Fruit fly (Drosophila melanogaster): ENCODE measurements around the gene Abcd3.

The Abcd3 gene

DNA sequence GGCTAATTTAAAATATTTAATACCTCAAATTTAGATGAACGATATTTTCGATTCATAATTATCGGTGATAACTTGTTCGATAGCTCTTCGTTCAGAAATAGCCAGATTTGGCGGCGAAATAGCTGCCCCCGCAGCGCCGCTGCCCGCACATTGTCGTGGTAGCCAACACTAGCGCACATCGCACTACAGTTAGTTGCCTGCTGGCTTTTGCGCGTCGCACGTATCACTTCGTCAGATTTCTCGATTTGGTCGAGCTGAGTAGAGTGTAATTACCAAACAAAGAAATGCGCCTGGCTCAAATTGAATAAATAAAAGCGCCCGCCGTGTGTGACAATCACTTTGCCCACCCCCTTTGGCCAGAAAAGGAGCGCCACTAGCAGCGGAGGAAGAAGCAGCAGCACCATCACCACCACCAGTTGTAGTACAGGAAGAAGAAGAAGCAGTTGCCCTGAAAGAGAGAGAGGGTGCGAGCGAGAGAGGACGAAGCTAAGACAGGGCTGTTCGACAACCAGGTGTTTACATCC lies at the start of gene Abcd3 (continued):
- peak; percentile 76 for TF ChIP-seq pzg (GFP tag; optimal IDR thresholded peaks at IDR 0.05)
- TF ChIP-seq CG13624 (GFP tag; optimal IDR thresholded peaks at IDR 0.05), result peak; percentile 76
- TF ChIP-seq usp (GFP tag; optimal IDR thresholded peaks at IDR 0.05), result no peak
- no peak for TF ChIP-seq CG7271 (tag; optimal IDR thresholded peaks at IDR 0.05)
- no peak for TF ChIP-seq Usf (GFP tag; optimal IDR thresholded peaks at IDR 0.05)
- TF ChIP-seq CG3995 (GFP tag; optimal IDR thresholded peaks at IDR 0.05), result no peak
- no peak for TF ChIP-seq CG12236 (GFP tag; optimal IDR thresholded peaks at IDR 0.05)
- TF ChIP-seq CG13296 (GFP tag; optimal IDR thresholded peaks at IDR 0.05), result peak; percentile 21
- no peak for TF ChIP-seq phol (tag; optimal IDR thresholded peaks at IDR 0.05)
- TF ChIP-seq btn (GFP tag; optimal IDR thresholded peaks at IDR 0.05), result no peak
- TF ChIP-seq stwl (tag; optimal IDR thresholded peaks at IDR 0.05), result peak; percentile 20
- TF ChIP-seq slou (GFP tag; optimal IDR thresholded peaks at IDR 0.05), result no peak
- peak; percentile 64 for TF ChIP-seq CG12659 (GFP tag; optimal IDR thresholded peaks at IDR 0.05)
- TF ChIP-seq Tbp (GFP tag; optimal IDR thresholded peaks at IDR 0.05), result no peak
- peak; percentile 49 for TF ChIP-seq gro (GFP tag; optimal IDR thresholded peaks at IDR 0.05)
- TF ChIP-seq CG30431 (GFP tag; optimal IDR thresholded peaks at IDR 0.05), result no peak
- no peak for TF ChIP-seq CG13123 (GFP tag; optimal IDR thresholded peaks at IDR 0.05)
- TF ChIP-seq mld (GFP tag; IDR thresholded peaks at IDR 0.05; ENCODE audit: partially characterized antibody), result peak; percentile 60; the same call in 1 of the 3 replicates
- TF ChIP-seq CG17186 (GFP tag; optimal IDR thresholded peaks at IDR 0.05), result peak; percentile 40
- 0 out of 3 replicates have a peak, but pooled peaks have one; percentile 49 for TF ChIP-seq CG11456 (GFP tag; IDR thresholded peaks at IDR 0.05)
- peak; percentile 56 for TF ChIP-seq CG2116 (GFP tag; optimal IDR thresholded peaks at IDR 0.05)
- 0 out of 2 replicates have a peak, but pooled peaks have one; percentile 10 for TF ChIP-seq CG31224 (GFP tag; IDR thresholded peaks at IDR 0.05)
- TF ChIP-seq ab (GFP tag; optimal IDR thresholded peaks at IDR 0.05), result no peak
- TF ChIP-seq Dbx (GFP tag; IDR thresholded peaks at IDR 0.05), result peak; percentile 14; the same call in 1 of the 3 replicates
- no peak; the same call in 3 of the 4 replicates for TF ChIP-seq Gug (GFP tag; IDR thresholded peaks at IDR 0.05)
- TF ChIP-seq ssp (GFP tag; IDR thresholded peaks at IDR 0.05), result no peak
- no peak for TF ChIP-seq abd-A (tag; optimal IDR thresholded peaks at IDR 0.05)
- no peak for TF ChIP-seq CG13424 (tag; optimal IDR thresholded peaks at IDR 0.05)
- no peak for TF ChIP-seq ttk (GFP tag; IDR thresholded peaks at IDR 0.05)
- 0 out of 3 replicates have a peak, but pooled peaks have one; percentile 26 for TF ChIP-seq otp (GFP tag; IDR thresholded peaks at IDR 0.05)
- peak; percentile 19 for TF ChIP-seq CG2712 (tag; optimal IDR thresholded peaks at IDR 0.05)
- TF ChIP-seq eyg (GFP tag; optimal IDR thresholded peaks at IDR 0.05), result peak; percentile 3
- no peak for TF ChIP-seq CG8478 (optimal IDR thresholded peaks at IDR 0.05)
- no peak for TF ChIP-seq CG4424 (GFP tag; optimal IDR thresholded peaks at IDR 0.05)
- peak; percentile 16 for TF ChIP-seq zf30C (GFP tag; optimal IDR thresholded peaks at IDR 0.05)
- peak; percentile 72 for TF ChIP-seq CG10543 (GFP tag; optimal IDR thresholded peaks at IDR 0.05)
- no peak for TF ChIP-seq sisA (GFP tag; IDR thresholded peaks at IDR 0.05)
- TF ChIP-seq esg (GFP tag; conservative IDR thresholded peaks at IDR 0.05), result no peak
- no peak for TF ChIP-seq Optix (GFP tag; IDR thresholded peaks at IDR 0.05)
- TF ChIP-seq lola (GFP tag; optimal IDR thresholded peaks at IDR 0.05), result no peak
- no peak for TF ChIP-seq CG14965 (GFP tag; optimal IDR thresholded peaks at IDR 0.05; ENCODE audit: borderline replicate concordance)
- TF ChIP-seq twi (tag; optimal IDR thresholded peaks at IDR 0.05), result peak; percentile 59
- no peak for TF ChIP-seq hth (optimal IDR thresholded peaks at IDR 0.05)
- no peak for TF ChIP-seq CG3407 (GFP tag; optimal IDR thresholded peaks at IDR 0.05)
- no peak for TF ChIP-seq Poxn (GFP tag; IDR thresholded peaks at IDR 0.05)
- peak; percentile 70 for TF ChIP-seq Sry-δ (GFP tag; optimal IDR thresholded peaks at IDR 0.05)
- no peak for TF ChIP-seq grn (GFP tag; optimal IDR thresholded peaks at IDR 0.05)
- no peak for TF ChIP-seq psq (GFP tag; optimal IDR thresholded peaks at IDR 0.05)
- no peak for TF ChIP-seq CG1233 (GFP tag; optimal IDR thresholded peaks at IDR 0.05)
- peak; percentile 7 for TF ChIP-seq CG4707 (GFP tag; optimal IDR thresholded peaks at IDR 0.05)
- TF ChIP-seq dysf (GFP tag; IDR thresholded peaks at IDR 0.05), result no peak
- peak; percentile 25 for TF ChIP-seq dmrt99B (tag; optimal IDR thresholded peaks at IDR 0.05)
